Worm (Caenorhabditis elegans): ENCODE data around the gene acs-4.

Gene acs-4

ce11 chrIII:7158709-7159108, 8.9 kb upstream of the acs-4 start, which contains the start of gene nuo-4:
Gene nuo-4 (minus strand): TSS chrIII:7158809.
- TF ChIP-seq ama-1 (optimal IDR thresholded peaks at IDR 0.05) (no peak), ceh-9 (tag; optimal IDR thresholded peaks at IDR 0.05) (no peak), elt-1 (tag; optimal IDR thresholded peaks at IDR 0.05) (no peak), aly-2 (tag; optimal IDR thresholded peaks at IDR 0.05) (no peak), pqm-1 (tag; optimal IDR thresholded peaks at IDR 0.05) (no peak), nhr-237 (tag; optimal IDR thresholded peaks at IDR 0.05) (no peak), tbx-2 (tag; optimal IDR thresholded peaks at IDR 0.05) (no peak), zag-1 (tag; optimal IDR thresholded peaks at IDR 0.05) (no peak), lsy-12 (tag; optimal IDR thresholded peaks at IDR 0.05) (no peak), nhr-67 (tag; optimal IDR thresholded peaks at IDR 0.05) (no peak), fos-1 (tag; optimal IDR thresholded peaks at IDR 0.05) (no peak), elt-3 (tag; optimal IDR thresholded peaks at IDR 0.05) (no peak)

ce11 chrIII:7159246-7159645, 8.4 kb upstream of the acs-4 start:
- no peak for TF ChIP-seq ceh-16 (tag; optimal IDR thresholded peaks at IDR 0.05)
- no peak for TF ChIP-seq sea-2 (GFP tag; optimal IDR thresholded peaks at IDR 0.05)
- TF ChIP-seq fkh-2 (tag; optimal IDR thresholded peaks at IDR 0.05), result no peak
- TF ChIP-seq R02D3.7 (tag; optimal IDR thresholded peaks at IDR 0.05), result no peak
- no peak for TF ChIP-seq daf-12 (tag; optimal IDR thresholded peaks at IDR 0.05)
- no peak for TF ChIP-seq ZK546.5 (tag; optimal IDR thresholded peaks at IDR 0.05)
- no peak for TF ChIP-seq tbx-2 (tag; optimal IDR thresholded peaks at IDR 0.05)
- no peak for TF ChIP-seq aly-2 (tag; optimal IDR thresholded peaks at IDR 0.05)
- no peak for TF ChIP-seq egl-5 (tag; optimal IDR thresholded peaks at IDR 0.05)
- TF ChIP-seq zag-1 (tag; optimal IDR thresholded peaks at IDR 0.05), result no peak

ce11 chrIII:7161055-7161454, 6.6 kb upstream of the acs-4 start, which contains the start of gene rnp-7:
Gene rnp-7 (minus strand): TSS chrIII:7161155.
- TF ChIP-seq mml-1 (tag; optimal IDR thresholded peaks at IDR 0.05) (no peak), nhr-67 (tag; optimal IDR thresholded peaks at IDR 0.05) (no peak), lin-39 (tag; optimal IDR thresholded peaks at IDR 0.05) (no peak), nhr-25 (tag; optimal IDR thresholded peaks at IDR 0.05) (no peak), elt-2 (tag; optimal IDR thresholded peaks at IDR 0.05) (no peak), pqm-1 (tag; optimal IDR thresholded peaks at IDR 0.05) (no peak), zag-1 (tag; optimal IDR thresholded peaks at IDR 0.05) (no peak), nhr-28 (tag; optimal IDR thresholded peaks at IDR 0.05) (no peak), ztf-11 (tag; optimal IDR thresholded peaks at IDR 0.05) (no peak), mdl-1 (tag; optimal IDR thresholded peaks at IDR 0.05) (no peak), lin-15B (tag; optimal IDR thresholded peaks at IDR 0.05) (no peak), unc-62 (GFP tag; optimal IDR thresholded peaks at IDR 0.05) (no peak), nhr-11 (tag; optimal IDR thresholded peaks at IDR 0.05) (no peak), elt-3 (tag; optimal IDR thresholded peaks at IDR 0.05) (no peak), snpc-4 (tag; optimal IDR thresholded peaks at IDR 0.05) (no peak), unc-39 (tag; optimal IDR thresholded peaks at IDR 0.05) (no peak), sea-2 (GFP tag; optimal IDR thresholded peaks at IDR 0.05) (no peak), daf-12 (tag; optimal IDR thresholded peaks at IDR 0.05) (no peak), ceh-82 (tag; optimal IDR thresholded peaks at IDR 0.05) (no peak)

ce11 chrIII:7162065-7162762, 5.4 kb upstream of the acs-4 start, which contains the start of the genes syf-2 and K04G7.1:
Gene syf-2 (minus strand): TSS chrIII:7162115.
Gene K04G7.1 (plus strand): TSS chrIII:7162712.
- no peak for TF ChIP-seq nhr-77 (tag; optimal IDR thresholded peaks at IDR 0.05)
- peak in 1 of 3 experiments; percentile 14 for TF ChIP-seq elt-3 (tag; optimal IDR thresholded peaks at IDR 0.05)
- TF ChIP-seq unc-39 (tag; optimal IDR thresholded peaks at IDR 0.05), result no peak
- TF ChIP-seq nhr-25 (tag; optimal IDR thresholded peaks at IDR 0.05), result peak; percentile 76
- TF ChIP-seq nhr-23 (tag; optimal IDR thresholded peaks at IDR 0.05), result peak; percentile 94
- TF ChIP-seq ztf-11 (tag; optimal IDR thresholded peaks at IDR 0.05), result no peak
- no peak for TF ChIP-seq ztf-4 (tag; optimal IDR thresholded peaks at IDR 0.05)
- peak; percentile 53 for TF ChIP-seq unc-62 (GFP tag; optimal IDR thresholded peaks at IDR 0.05)
- TF ChIP-seq ama-1 (optimal IDR thresholded peaks at IDR 0.05), result peak; percentile 43
- TF ChIP-seq ceh-28 (tag; optimal IDR thresholded peaks at IDR 0.05), result peak; percentile 72
- peak; percentile 94 for TF ChIP-seq nfya-1 (tag; optimal IDR thresholded peaks at IDR 0.05; ENCODE audit: insufficient read depth)
- peak; percentile 47 for TF ChIP-seq ceh-82 (tag; optimal IDR thresholded peaks at IDR 0.05)
- peak; percentile 62 for TF ChIP-seq nhr-43 (tag; optimal IDR thresholded peaks at IDR 0.05; ENCODE audit: poor library complexity, severe bottlenecking)
- no peak for TF ChIP-seq mdl-1 (tag; optimal IDR thresholded peaks at IDR 0.05)
- TF ChIP-seq fkh-2 (tag; optimal IDR thresholded peaks at IDR 0.05), result no peak
- no peak for TF ChIP-seq nhr-28 (tag; optimal IDR thresholded peaks at IDR 0.05)
- TF ChIP-seq egl-27 (tag; optimal IDR thresholded peaks at IDR 0.05), result peak; percentile 92
- peak; percentile 91 for TF ChIP-seq lin-39 (tag; optimal IDR thresholded peaks at IDR 0.05)
- no peak for TF ChIP-seq mml-1 (tag; optimal IDR thresholded peaks at IDR 0.05)
- peak; percentile 78 for TF ChIP-seq lsy-12 (tag; optimal IDR thresholded peaks at IDR 0.05)
- TF ChIP-seq snpc-4 (tag; optimal IDR thresholded peaks at IDR 0.05), result peak; percentile 90
- peak; percentile 74 for TF ChIP-seq elt-2 (tag; optimal IDR thresholded peaks at IDR 0.05)
- peak; percentile 59 for TF ChIP-seq elt-1 (tag; optimal IDR thresholded peaks at IDR 0.05)
- peak; percentile 99 for TF ChIP-seq lin-15B (tag; optimal IDR thresholded peaks at IDR 0.05)
- TF ChIP-seq tbx-2 (tag; optimal IDR thresholded peaks at IDR 0.05), result peak; percentile 61
- TF ChIP-seq zag-1 (tag; optimal IDR thresholded peaks at IDR 0.05), result no peak
- no peak for TF ChIP-seq nhr-67 (tag; optimal IDR thresholded peaks at IDR 0.05)
- TF ChIP-seq R02D3.7 (tag; optimal IDR thresholded peaks at IDR 0.05), result peak; percentile 76
- TF ChIP-seq nhr-76 (tag; optimal IDR thresholded peaks at IDR 0.05), result no peak
- TF ChIP-seq hmg-11 (tag; optimal IDR thresholded peaks at IDR 0.05), result peak; percentile 65
- TF ChIP-seq nhr-12 (tag; optimal IDR thresholded peaks at IDR 0.05), result no peak
- TF ChIP-seq egl-5 (tag; optimal IDR thresholded peaks at IDR 0.05), result peak; percentile 57
- TF ChIP-seq pha-4 (tag; optimal IDR thresholded peaks at IDR 0.05), result peak; percentile 95
- TF ChIP-seq nhr-237 (tag; optimal IDR thresholded peaks at IDR 0.05), result no peak

All from whole organism, L3 larva.